Worm (Caenorhabditis elegans) whole organism, L4/young adult: ENCODE data around the gene fipr-19.
"Not testable (repeated sequence)": the region's sequence is repeated elsewhere in the genome, so short reads cannot be mapped to it uniquely, and the experiment has no call there.

ENCODE experiments used
- W03F9.2 ChIP-seq: fragments of 150-350 bp; optimal IDR thresholded peaks from 2 replicates; lab custom pipeline; 2014; ENCODE audit warnings: missing biosample characterization, missing genetic modification characterization
- dao-5 ChIP-seq: sonication (generic microtip); optimal IDR thresholded peaks from 2 replicates; lab custom pipeline; 2016; ENCODE audit warnings: missing genotype, missing genetic modification characterization, moderate library complexity, missing compliant biosample characterization
- him-1 ChIP-seq: sonication (generic microtip); optimal IDR thresholded peaks from 2 replicates; lab custom pipeline; 2016; ENCODE audit warnings: missing genotype, missing genetic modification reagents, missing genetic modification characterization, missing compliant biosample characterization

ce11 chrIII:7468980-7469379 lies 10.2 kb upstream of the fipr-19 start, which contains the start of gene H14A12.5:
- TF ChIP-seq W03F9.2, dao-5, him-1 (tag; lab: Kevin White, UChicago): not testable (repeated sequence)
